Fruit fly (Drosophila melanogaster): ENCODE data around the gene GluRIA.

The GluRIA gene

dm6 chr3L:6623669-6624204, at the start of gene GluRIA:
Gene GluRIA (plus strand): TSS chr3L:6624032.
- TF ChIP-seq Sin3A (optimal IDR thresholded peaks at IDR 0.05) (no peak), insv (optimal IDR thresholded peaks at IDR 0.05) (no peak), psq (optimal IDR thresholded peaks at IDR 0.05) (no peak)

- no peak for TF ChIP-seq Myc (optimal IDR thresholded peaks at IDR 0.05)
- TF ChIP-seq psq (optimal IDR thresholded peaks at IDR 0.05), result no peak
- no peak for TF ChIP-seq ttk (optimal IDR thresholded peaks at IDR 0.05)
- TF ChIP-seq Sin3A (optimal IDR thresholded peaks at IDR 0.05), result no peak
- no peak for TF ChIP-seq insv (optimal IDR thresholded peaks at IDR 0.05)
- TF ChIP-seq h (optimal IDR thresholded peaks at IDR 0.05), result no peak
Measured at dm6 chr3L:6576709-6577108, 47.1 kb upstream of the GluRIA start.

dm6 chr3L:6577313-6577852, 46.4 kb upstream of the GluRIA start:
- no peak for TF ChIP-seq ttk (optimal IDR thresholded peaks at IDR 0.05)
- no peak for TF ChIP-seq psq (optimal IDR thresholded peaks at IDR 0.05)
- TF ChIP-seq h (optimal IDR thresholded peaks at IDR 0.05), result no peak
- no peak for TF ChIP-seq Sin3A (optimal IDR thresholded peaks at IDR 0.05)
- no peak for TF ChIP-seq Myc (optimal IDR thresholded peaks at IDR 0.05)
- TF ChIP-seq insv (optimal IDR thresholded peaks at IDR 0.05), result no peak

dm6 chr3L:6589429-6590062, 34.3 kb upstream of the GluRIA start, which contains the start of gene jv:
Gene jv (minus strand): TSS chr3L:6589479.
- TF ChIP-seq Sin3A (optimal IDR thresholded peaks at IDR 0.05) (no peak), h (optimal IDR thresholded peaks at IDR 0.05) (no peak), insv (optimal IDR thresholded peaks at IDR 0.05) (no peak), Myc (optimal IDR thresholded peaks at IDR 0.05) (no peak), ttk (optimal IDR thresholded peaks at IDR 0.05) (no peak), psq (optimal IDR thresholded peaks at IDR 0.05) (no peak)

- TF ChIP-seq Sin3A (optimal IDR thresholded peaks at IDR 0.05) (no peak), ttk (optimal IDR thresholded peaks at IDR 0.05) (no peak), Myc (optimal IDR thresholded peaks at IDR 0.05) (no peak)
Measured at dm6 chr3L:6603266-6603734, 20.5 kb upstream of the GluRIA start, which contains the start of the genes ndl and Rexo5. Gene ndl (minus strand): TSS chr3L:6603366. Gene Rexo5 (plus strand): TSS chr3L:6603684.

dm6 chr3L:6605925-6606324, 17.9 kb upstream of the GluRIA start, which contains the start of gene zpg:
Gene zpg (minus strand): TSS chr3L:6606032.
- TF ChIP-seq h (optimal IDR thresholded peaks at IDR 0.05) (no peak), insv (optimal IDR thresholded peaks at IDR 0.05) (no peak), Myc (optimal IDR thresholded peaks at IDR 0.05) (no peak), Sin3A (optimal IDR thresholded peaks at IDR 0.05) (no peak), psq (optimal IDR thresholded peaks at IDR 0.05) (no peak), ttk (optimal IDR thresholded peaks at IDR 0.05) (no peak)

- no peak for TF ChIP-seq Sin3A (optimal IDR thresholded peaks at IDR 0.05)
- TF ChIP-seq insv (optimal IDR thresholded peaks at IDR 0.05), result no peak
Measured at dm6 chr3L:6608884-6609552, 14.8 kb upstream of the GluRIA start, which contains the start of gene axed. Gene axed (plus strand): TSS chr3L:6609325.

- TF ChIP-seq ttk (optimal IDR thresholded peaks at IDR 0.05), result no peak
Measured at dm6 chr3L:6612637-6613036, 11.2 kb upstream of the GluRIA start.

- no peak for TF ChIP-seq Myc (optimal IDR thresholded peaks at IDR 0.05)
Measured at dm6 chr3L:6615181-6615580, 8.7 kb upstream of the GluRIA start.

dm6 chr3L:6619060-6619459, 4.8 kb upstream of the GluRIA start:
- TF ChIP-seq Sin3A (optimal IDR thresholded peaks at IDR 0.05) (no peak), h (optimal IDR thresholded peaks at IDR 0.05) (no peak), Myc (optimal IDR thresholded peaks at IDR 0.05) (no peak), insv (optimal IDR thresholded peaks at IDR 0.05) (no peak), ttk (optimal IDR thresholded peaks at IDR 0.05) (no peak)

- no peak for TF ChIP-seq insv (optimal IDR thresholded peaks at IDR 0.05)
- TF ChIP-seq psq (optimal IDR thresholded peaks at IDR 0.05), result no peak
- TF ChIP-seq h (optimal IDR thresholded peaks at IDR 0.05), result no peak
- TF ChIP-seq Sin3A (optimal IDR thresholded peaks at IDR 0.05), result no peak
- no peak for TF ChIP-seq Myc (optimal IDR thresholded peaks at IDR 0.05)
- TF ChIP-seq ttk (optimal IDR thresholded peaks at IDR 0.05), result no peak
Measured at dm6 chr3L:6665541-6665940, 41.7 kb downstream of the GluRIA start, which contains the start of gene eIF4E4. Gene eIF4E4 (minus strand): TSS chr3L:6665641.

dm6 chr3L:6667716-6668115, 43.9 kb downstream of the GluRIA start, which contains the start of gene Grl65a:
Gene Grl65a (minus strand): TSS chr3L:6667816.
- TF ChIP-seq Myc (optimal IDR thresholded peaks at IDR 0.05), result no peak
- TF ChIP-seq Sin3A (optimal IDR thresholded peaks at IDR 0.05), result no peak
- TF ChIP-seq psq (optimal IDR thresholded peaks at IDR 0.05), result no peak
- TF ChIP-seq ttk (optimal IDR thresholded peaks at IDR 0.05), result no peak
- no peak for TF ChIP-seq h (optimal IDR thresholded peaks at IDR 0.05)
- TF ChIP-seq insv (optimal IDR thresholded peaks at IDR 0.05), result no peak

Measured in Kc167 (cell line).